Fruit fly (Drosophila melanogaster) whole organism, pupa: ENCODE data around the gene cert.

Source experiments
- CG10348 ChIP-seq: fragments of 200-800 bp; sonication (Bioruptor generic); IDR thresholded peaks from 2 replicates; pipeline ENCODE4 v1.3.6; 2022; ENCODE audit warnings: missing biosample characterization, missing genetic modification characterization
- CG15710 ChIP-seq: fragments of 200-800 bp; sonication (Bioruptor generic); optimal IDR thresholded peaks from 2 replicates; lab custom pipeline; 2018; ENCODE audit warnings: missing biosample characterization, mild to moderate bottlenecking, missing genetic modification characterization, moderate library complexity
- CG32121 ChIP-seq: fragments of 200-800 bp; sonication (Bioruptor generic); IDR thresholded peaks from 2 replicates; pipeline ENCODE4 v1.3.6; 2022; ENCODE audit warnings: missing biosample characterization, missing genetic modification characterization
- CG34367 ChIP-seq: fragments of 200-800 bp; sonication (Bioruptor generic); optimal IDR thresholded peaks from 2 replicates; lab custom pipeline; 2018; ENCODE audit warnings: missing biosample characterization, mild to moderate bottlenecking, missing genetic modification characterization
- CG8301 ChIP-seq: fragments of 200-800 bp; sonication (Bioruptor generic); optimal IDR thresholded peaks from 2 replicates; lab custom pipeline; 2018; ENCODE audit warnings: missing biosample characterization, mild to moderate bottlenecking, missing genetic modification characterization
- D1 ChIP-seq: fragments of 200-800 bp; sonication (Bioruptor generic); optimal IDR thresholded peaks from 2 replicates; lab custom pipeline; 2018; ENCODE audit warnings: missing biosample characterization, mild to moderate bottlenecking, missing genetic modification characterization, moderate library complexity
- Snoo ChIP-seq: fragments of 200-800 bp; sonication (Bioruptor generic); optimal IDR thresholded peaks from 3 replicates; lab custom pipeline; 2017; ENCODE audit warnings: missing biosample characterization, mild to moderate bottlenecking, missing genetic modification characterization, inconsistent platforms

dm6 chr3L:8336372-8336771, 46.7 kb upstream of the cert start, which contains the start of gene Cpr66Cb:
- TF ChIP-seq CG15710 (tag; lab: Kevin White, UChicago): no peak
- no peak for TF ChIP-seq CG8301 (tag; lab: Kevin White, UChicago)
- no peak for TF ChIP-seq CG10348 (GFP tag; lab: Robert Waterston, UW)
- no peak for TF ChIP-seq Snoo (tag; lab: Kevin White, UChicago)
- no peak for TF ChIP-seq CG32121 (GFP tag; lab: Robert Waterston, UW)
- no peak for TF ChIP-seq CG34367 (tag; lab: Kevin White, UChicago)
- no peak for TF ChIP-seq D1 (tag; lab: Kevin White, UChicago)
